Fruit fly (Drosophila melanogaster) whole organism: ENCODE measurements around the gene Tob.

Experiments
- pan ChIP-seq: fragments of >200 bp; optimal IDR thresholded peaks from 2 replicates; lab custom pipeline; 2017
- psq ChIP-seq: fragments of >200 bp; optimal IDR thresholded peaks from 2 replicates; lab custom pipeline; 2017
- usp ChIP-seq: fragments of >200 bp; optimal IDR thresholded peaks from 2 replicates; lab custom pipeline; 2017; ENCODE audit warnings: missing biosample characterization, missing genetic modification characterization, mixed read lengths

DNA sequence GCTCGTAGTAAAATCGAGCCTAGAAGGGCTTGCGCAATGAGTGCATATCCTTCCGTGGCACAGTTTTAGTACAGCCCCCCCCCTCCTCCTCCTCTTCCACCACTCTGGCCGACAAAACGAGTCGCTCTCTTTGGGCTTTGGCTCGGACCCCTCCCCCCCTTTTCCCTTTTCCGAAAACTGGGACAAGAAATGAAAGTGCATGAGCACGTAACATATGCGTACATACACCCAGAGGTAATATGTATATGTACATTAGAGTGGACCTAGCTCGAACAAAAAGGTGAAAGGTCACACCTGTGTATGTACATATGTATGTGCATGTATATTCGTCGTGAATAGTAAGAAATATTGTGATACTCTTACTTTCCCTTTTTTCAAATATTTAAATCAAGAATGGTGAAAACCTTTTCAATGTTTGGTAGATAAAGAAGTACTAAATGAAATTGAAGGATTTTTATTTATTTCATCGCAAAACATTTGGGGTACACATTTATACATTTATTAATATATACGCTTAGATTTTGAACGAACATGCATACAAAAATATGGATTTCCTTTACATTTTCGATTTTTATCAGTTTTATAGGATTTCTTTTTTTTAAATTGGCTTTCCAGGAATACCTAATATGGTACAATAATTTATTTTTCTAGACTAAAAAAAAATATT, 1.5 kb upstream of the Tob start:
- TF ChIP-seq pan (no peak), usp (GFP tag; lab: Kevin White, UChicago) (no peak), psq (lab: Kevin White, UChicago) (no peak)
